Fruit fly (Drosophila melanogaster): Measurements from ENCODE around the gene Aos1.

Aos1 gene

dm6 chr3R:12398620-12399247, 34.9 kb downstream of the Aos1 start, which contains the start of gene Cyp9f3 (continued):
- TF ChIP-seq nerfin-2 (GFP tag; IDR thresholded peaks at IDR 0.05; ENCODE audit: partially characterized antibody) (0 out of 2 replicates have a peak, but pooled peaks have one; percentile 20), lab (GFP tag; optimal IDR thresholded peaks at IDR 0.05) (peak; percentile 25), CG8478 (optimal IDR thresholded peaks at IDR 0.05) (no peak), p53 (GFP tag; optimal IDR thresholded peaks at IDR 0.05) (no peak), Dref (GFP tag; IDR thresholded peaks at IDR 0.05) (0 out of 2 replicates have a peak, but pooled peaks have one; percentile 10), amos (GFP tag; IDR thresholded peaks at IDR 0.05; ENCODE audit: partially characterized antibody) (peak; percentile 33; the same call in 1 of the 2 replicates), Mes4 (GFP tag; optimal IDR thresholded peaks at IDR 0.05) (no peak), Lpt (GFP tag; optimal IDR thresholded peaks at IDR 0.05) (no peak), sug (tag; optimal IDR thresholded peaks at IDR 0.05) (peak; percentile 2), MTF-1 (GFP tag; optimal IDR thresholded peaks at IDR 0.05; ENCODE audit: borderline replicate concordance) (peak; percentile 22), ftz-f1 (GFP tag; optimal IDR thresholded peaks at IDR 0.05) (peak; percentile 75), bigmax (GFP tag; optimal IDR thresholded peaks at IDR 0.05) (no peak), GATAe (GFP tag; conservative IDR thresholded peaks at IDR 0.05) (no peak; the same call in 1 of the 2 replicates), dysf (GFP tag; IDR thresholded peaks at IDR 0.05) (0 out of 3 replicates have a peak, but pooled peaks have one; percentile 22), CG8281 (tag; optimal IDR thresholded peaks at IDR 0.05) (peak; percentile 8), CG12659 (GFP tag; optimal IDR thresholded peaks at IDR 0.05) (no peak), gro (GFP tag; optimal IDR thresholded peaks at IDR 0.05) (peak; percentile 14), Ets65A (GFP tag) (peak; percentile 50)

dm6 chr3R:12398054-12398453, 35.6 kb downstream of the Aos1 start:
- no peak for TF ChIP-seq Lpt (GFP tag; optimal IDR thresholded peaks at IDR 0.05)
- peak; percentile 89 for TF ChIP-seq CG7745 (tag; optimal IDR thresholded peaks at IDR 0.05)
- peak; percentile 17 for TF ChIP-seq D19A (tag; optimal IDR thresholded peaks at IDR 0.05)
- peak; percentile 0 for TF ChIP-seq CG6813 (GFP tag; optimal IDR thresholded peaks at IDR 0.05)
- TF ChIP-seq MESR4 (GFP tag; optimal IDR thresholded peaks at IDR 0.05) = no peak
- peak; percentile 86 for TF ChIP-seq exex (tag; optimal IDR thresholded peaks at IDR 0.05)
- TF ChIP-seq mirr (GFP tag; optimal IDR thresholded peaks at IDR 0.05) = peak; percentile 67
- peak; percentile 13 for TF ChIP-seq CG18476 (GFP tag; optimal IDR thresholded peaks at IDR 0.05)
- no peak for TF ChIP-seq ase (GFP tag; IDR thresholded peaks at IDR 0.05)
- TF ChIP-seq CG34376 (GFP tag; optimal IDR thresholded peaks at IDR 0.05) = peak; percentile 18

dm6 chr3R:12395880-12396279, 37.7 kb downstream of the Aos1 start, which contains the start of the genes CG10096 and CG10097:
Gene CG10096 (minus strand): TSS chr3R:12395980.
Gene CG10097 (minus strand): TSS chr3R:12395980.
- TF ChIP-seq TFAM (GFP tag; optimal IDR thresholded peaks at IDR 0.05) (no peak), Ets65A (GFP tag) (peak; percentile 29)

- TF ChIP-seq CG8359 (GFP tag; optimal IDR thresholded peaks at IDR 0.05; ENCODE audit: borderline replicate concordance) = peak; percentile 97
- TF ChIP-seq mam (GFP tag; optimal IDR thresholded peaks at IDR 0.05) = no peak
Observed at dm6 chr3R:12386965-12387364, 46.7 kb downstream of the Aos1 start, which contains the start of gene CG33098. Gene CG33098 (plus strand): TSS chr3R:12387188.

dm6 chr3R:12385949-12386348, 47.7 kb downstream of the Aos1 start, which contains the start of gene Sol1:
Gene Sol1 (plus strand): TSS chr3R:12386249.
- TF ChIP-seq CG7271 (tag; optimal IDR thresholded peaks at IDR 0.05) = no peak
- no peak for TF ChIP-seq Oaz (GFP tag; IDR thresholded peaks at IDR 0.05)
- no peak for TF ChIP-seq pho (GFP tag; optimal IDR thresholded peaks at IDR 0.05)
- TF ChIP-seq CG12071 (GFP tag; optimal IDR thresholded peaks at IDR 0.05) = no peak
- TF ChIP-seq Antp (GFP tag; optimal IDR thresholded peaks at IDR 0.05) = no peak
- TF ChIP-seq CG3726 (GFP tag; IDR thresholded peaks at IDR 0.05) = no peak
- no peak for TF ChIP-seq aop (GFP tag; IDR thresholded peaks at IDR 0.05)
- TF ChIP-seq Lhr (GFP tag; optimal IDR thresholded peaks at IDR 0.05) = no peak
- TF ChIP-seq Xbp1 (GFP tag; optimal IDR thresholded peaks at IDR 0.05) = no peak
- TF ChIP-seq hkb (optimal IDR thresholded peaks at IDR 0.05) = no peak
- no peak for TF ChIP-seq hkb (GFP tag; IDR thresholded peaks at IDR 0.05)
